Fruit fly (Drosophila melanogaster): Measurements from ENCODE around the gene Snapin.

Gene Snapin

DNA sequence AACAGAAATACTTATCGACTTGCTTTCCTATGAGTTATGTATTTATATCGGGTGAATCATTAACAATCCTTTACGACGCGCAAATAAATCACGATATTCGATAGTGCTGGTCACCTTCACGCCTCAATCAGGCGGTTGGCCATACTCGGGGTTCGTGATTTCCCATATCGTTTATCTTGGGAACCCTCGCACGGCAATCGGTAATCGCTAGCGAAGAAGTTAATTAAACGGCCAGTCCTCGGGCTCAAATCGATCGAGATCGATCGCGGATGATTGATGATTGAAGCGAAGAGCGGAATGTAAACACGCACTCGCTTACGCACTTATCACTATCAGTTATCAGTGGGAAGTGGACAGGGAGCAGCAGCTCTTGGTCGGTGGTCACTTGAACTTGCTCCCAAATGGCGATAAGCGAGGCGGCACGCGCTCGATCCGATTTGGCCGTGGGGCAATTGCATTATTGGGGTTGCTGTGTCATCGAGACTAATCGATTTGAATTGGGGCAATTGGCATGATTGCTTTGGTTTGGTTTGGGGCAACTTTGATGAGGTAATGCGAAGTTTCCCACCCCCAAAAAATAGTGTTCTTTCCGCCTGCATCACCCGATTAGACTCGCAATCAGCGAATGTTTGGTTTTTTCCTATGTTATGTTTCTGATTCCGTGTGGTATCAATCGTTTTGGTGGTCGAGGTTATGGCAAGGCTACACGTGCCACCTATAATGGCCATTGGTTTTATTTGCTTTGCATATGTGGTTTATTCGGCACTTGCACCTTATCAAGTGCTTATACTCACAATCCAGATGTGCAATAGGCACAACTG, 41.7 kb upstream of the Snapin start:
- TF ChIP-seq h (GFP tag; optimal IDR thresholded peaks at IDR 0.05) (peak; percentile 28), sv (GFP tag; optimal IDR thresholded peaks at IDR 0.05) (no peak), Dfd (GFP tag; optimal IDR thresholded peaks at IDR 0.05) (no peak), HLH106 (tag; optimal IDR thresholded peaks at IDR 0.05) (no peak), Hnf4 (GFP tag; optimal IDR thresholded peaks at IDR 0.05) (no peak), Myc (optimal IDR thresholded peaks at IDR 0.05) (no peak), CG9705 (GFP tag; optimal IDR thresholded peaks at IDR 0.05) (no peak), CG32264 (GFP tag; optimal IDR thresholded peaks at IDR 0.05) (no peak), usp (GFP tag; optimal IDR thresholded peaks at IDR 0.05) (no peak)

dm6 chr2L:2799909-2800478, 40.5 kb upstream of the Snapin start, which contains the start of gene Syt1:
Gene Syt1 (minus strand): TSS chr2L:2799979.
- TF ChIP-seq sv (GFP tag; optimal IDR thresholded peaks at IDR 0.05) (no peak), ey (GFP tag; optimal IDR thresholded peaks at IDR 0.05) (no peak), Hr78 (GFP tag; optimal IDR thresholded peaks at IDR 0.05) (no peak), dsf (GFP tag; optimal IDR thresholded peaks at IDR 0.05; ENCODE audit: borderline replicate concordance) (no peak), CrebA (GFP tag; optimal IDR thresholded peaks at IDR 0.05; ENCODE audit: borderline replicate concordance) (no peak), br (GFP tag; optimal IDR thresholded peaks at IDR 0.05) (no peak), HLH106 (tag; optimal IDR thresholded peaks at IDR 0.05) (no peak), CG9705 (GFP tag; optimal IDR thresholded peaks at IDR 0.05) (no peak), psq (GFP tag; optimal IDR thresholded peaks at IDR 0.05) (no peak), OdsH (GFP tag; optimal IDR thresholded peaks at IDR 0.05) (no peak), Myc (optimal IDR thresholded peaks at IDR 0.05) (no peak), Hr83 (GFP tag; optimal IDR thresholded peaks at IDR 0.05; ENCODE audit: poor library complexity, severe bottlenecking) (no peak), dmrt93B (GFP tag; optimal IDR thresholded peaks at IDR 0.05) (no peak), rgr (GFP tag; optimal IDR thresholded peaks at IDR 0.05) (no peak), pan (optimal IDR thresholded peaks at IDR 0.05) (no peak), h (GFP tag; optimal IDR thresholded peaks at IDR 0.05) (no peak), Mio (GFP tag; optimal IDR thresholded peaks at IDR 0.05) (no peak), lola (GFP tag; optimal IDR thresholded peaks at IDR 0.05) (no peak), foxo (GFP tag; optimal IDR thresholded peaks at IDR 0.05) (no peak), Sp1 (GFP tag; optimal IDR thresholded peaks at IDR 0.05) (no peak)

dm6 chr2L:2797186-2797585, 37.7 kb upstream of the Snapin start:
- TF ChIP-seq Vsx2 (GFP tag; optimal IDR thresholded peaks at IDR 0.05; ENCODE audit: partially characterized antibody) (no peak), Sp1 (GFP tag; optimal IDR thresholded peaks at IDR 0.05) (no peak), lola (GFP tag; optimal IDR thresholded peaks at IDR 0.05) (no peak), Mio (GFP tag; optimal IDR thresholded peaks at IDR 0.05) (no peak), dl (GFP tag; optimal IDR thresholded peaks at IDR 0.05; ENCODE audit: insufficient read depth in 1 of 2, partially characterized antibody in 2 of 2) (no peak), brk (GFP tag; optimal IDR thresholded peaks at IDR 0.05) (no peak), br (GFP tag; optimal IDR thresholded peaks at IDR 0.05) (no peak), Hr78 (GFP tag; optimal IDR thresholded peaks at IDR 0.05) (no peak)

DNA sequence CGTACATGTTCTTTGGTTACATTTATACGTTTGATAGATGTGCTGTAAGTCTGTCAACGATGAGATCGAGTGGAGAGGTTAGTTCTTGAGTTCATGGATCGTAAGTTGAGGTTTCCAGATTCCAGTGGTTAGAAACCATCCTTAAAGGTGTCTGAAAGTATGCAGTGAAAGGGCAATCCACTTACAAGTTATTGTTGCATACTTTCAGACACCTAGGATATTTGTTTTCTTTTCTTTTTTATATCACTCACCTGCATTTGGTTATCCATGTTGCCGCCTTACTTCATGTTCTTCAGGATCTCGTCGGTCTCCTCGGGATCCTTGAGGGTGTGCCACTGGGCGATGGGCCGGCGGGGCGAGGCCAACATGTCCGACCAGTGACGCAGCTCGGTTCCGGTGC, 23.3 kb upstream of the Snapin start:
- no peak for TF ChIP-seq sage (GFP tag; optimal IDR thresholded peaks at IDR 0.05)
- no peak for TF ChIP-seq lola (GFP tag; optimal IDR thresholded peaks at IDR 0.05)
- TF ChIP-seq OdsH (GFP tag; optimal IDR thresholded peaks at IDR 0.05): no peak
- TF ChIP-seq jim (GFP tag; optimal IDR thresholded peaks at IDR 0.05): no peak
- TF ChIP-seq Myc (optimal IDR thresholded peaks at IDR 0.05): no peak
- no peak for TF ChIP-seq fru (GFP tag; optimal IDR thresholded peaks at IDR 0.05)
- no peak for TF ChIP-seq ey (GFP tag; optimal IDR thresholded peaks at IDR 0.05)
- no peak for TF ChIP-seq h (GFP tag; optimal IDR thresholded peaks at IDR 0.05)
- no peak for TF ChIP-seq br (GFP tag; optimal IDR thresholded peaks at IDR 0.05)
- TF ChIP-seq Rel (GFP tag; optimal IDR thresholded peaks at IDR 0.05): no peak
- TF ChIP-seq Rel (tag; optimal IDR thresholded peaks at IDR 0.05): no peak
- no peak for TF ChIP-seq Hr83 (GFP tag; optimal IDR thresholded peaks at IDR 0.05; ENCODE audit: poor library complexity, severe bottlenecking)
- TF ChIP-seq dsf (GFP tag; optimal IDR thresholded peaks at IDR 0.05; ENCODE audit: borderline replicate concordance): no peak
